Fruit fly (Drosophila melanogaster) whole organism, prepupa: ENCODE data around the gene glec.
A peak's percentile ranks its signal among the peaks of the same experiment; 100 is the strongest.

Experiments
- Blimp-1 ChIP-seq: fragments of 200-800 bp; sonication (Bioruptor generic); optimal IDR thresholded peaks from 3 replicates; lab custom pipeline; 2017; ENCODE audit warnings: missing biosample characterization, missing genetic modification characterization, mild to moderate bottlenecking, moderate library complexity, missing genetic modification reagents
- CG10669 ChIP-seq: fragments of 200-800 bp; sonication (Bioruptor generic); optimal IDR thresholded peaks from 3 replicates; lab custom pipeline; 2018; ENCODE audit warnings: missing biosample characterization, mild to moderate bottlenecking, missing genetic modification characterization, moderate library complexity
- CG11294 ChIP-seq: fragments of 200-800 bp; sonication (Bioruptor generic); IDR thresholded peaks from 2 replicates; pipeline ENCODE4 v1.3.6; 2022; ENCODE audit warnings: missing biosample characterization, missing genetic modification characterization
- CG11902 ChIP-seq: fragments of 200-800 bp; sonication (Bioruptor generic); optimal IDR thresholded peaks from 3 replicates; lab custom pipeline; 2016; ENCODE audit warnings: missing biosample characterization, missing genetic modification characterization
- CG15336 ChIP-seq: fragments of 200-800 bp; sonication (Bioruptor generic); IDR thresholded peaks from 2 replicates; pipeline ENCODE4 v1.3.6; 2022; ENCODE audit warnings: missing biosample characterization, missing genetic modification characterization
- CG3032 ChIP-seq: fragments of 200-800 bp; optimal IDR thresholded peaks from 2 replicates; lab custom pipeline; 2019; ENCODE audit warnings: missing biosample characterization, mild to moderate bottlenecking, missing genetic modification characterization, moderate library complexity
- CG32006 ChIP-seq: fragments of 200-800 bp; sonication (Bioruptor generic); optimal IDR thresholded peaks from 3 replicates; lab custom pipeline; 2017; ENCODE audit warnings: missing biosample characterization, mild to moderate bottlenecking, missing genetic modification characterization
- CG34406 ChIP-seq: fragments of 200-800 bp; sonication (Bioruptor generic); optimal IDR thresholded peaks from 3 replicates; lab custom pipeline; 2016; ENCODE audit warnings: missing biosample characterization, missing genetic modification characterization
- CG3919 ChIP-seq: fragments of 200-800 bp; sonication (Bioruptor generic); optimal IDR thresholded peaks from 3 replicates; lab custom pipeline; 2016; ENCODE audit warnings: missing biosample characterization, missing genetic modification characterization
- CG6163 ChIP-seq: fragments of 200-800 bp; sonication (Bioruptor generic); IDR thresholded peaks from 3 replicates; pipeline ENCODE4 v1.3.6; 2022; ENCODE audit warnings: missing biosample characterization, missing genetic modification characterization
- CG6276 ChIP-seq: fragments of 200-800 bp; sonication (Bioruptor generic); optimal IDR thresholded peaks from 2 replicates; lab custom pipeline; 2017; ENCODE audit warnings: missing biosample characterization, mild to moderate bottlenecking, missing genetic modification characterization
- CG6792 ChIP-seq: fragments of 200-800 bp; sonication (Bioruptor generic); optimal IDR thresholded peaks from 3 replicates; lab custom pipeline; 2016; ENCODE audit warnings: missing biosample characterization, missing genetic modification characterization
- CG6808 ChIP-seq: fragments of 200-800 bp; sonication (Bioruptor generic); optimal IDR thresholded peaks from 3 replicates; lab custom pipeline; 2017; ENCODE audit warnings: missing biosample characterization, missing genetic modification characterization, mild to moderate bottlenecking, moderate library complexity, missing genetic modification reagents
- CG6854 ChIP-seq: fragments of 200-800 bp; sonication (Bioruptor generic); optimal IDR thresholded peaks from 2 replicates; lab custom pipeline; 2017; ENCODE audit warnings: missing biosample characterization, mild to moderate bottlenecking, missing genetic modification characterization
- CG7368 ChIP-seq: fragments of 200-800 bp; sonication (Bioruptor generic); optimal IDR thresholded peaks from 3 replicates; lab custom pipeline; 2016; ENCODE audit warnings: missing biosample characterization, missing genetic modification characterization
- CG8119 ChIP-seq: fragments of 200-800 bp; sonication (Bioruptor generic); IDR thresholded peaks from 3 replicates; pipeline ENCODE4 v1.3.6; 2022; ENCODE audit warnings: missing biosample characterization, missing genetic modification characterization
- CG8319 ChIP-seq: fragments of 200-800 bp; sonication (Bioruptor generic); optimal IDR thresholded peaks from 3 replicates; lab custom pipeline; 2016; ENCODE audit warnings: missing biosample characterization, missing genetic modification characterization
- CG9139 ChIP-seq: fragments of 200-800 bp; sonication (Bioruptor generic); optimal IDR thresholded peaks from 3 replicates; lab custom pipeline; 2017; ENCODE audit warnings: missing biosample characterization, mild to moderate bottlenecking, missing genetic modification characterization
- Eip75B ChIP-seq: fragments of 200-800 bp; sonication (Bioruptor generic); optimal IDR thresholded peaks from 3 replicates; lab custom pipeline; 2016; ENCODE audit warnings: missing biosample characterization, missing genetic modification characterization
- Eip78C ChIP-seq: fragments of 200-800 bp; sonication (Bioruptor generic); peaks from one replicate; lab custom pipeline; 2016; ENCODE audit warnings: missing biosample characterization, missing genetic modification characterization
- Ets21C ChIP-seq: fragments of 200-800 bp; sonication (Bioruptor generic); optimal IDR thresholded peaks from 3 replicates; lab custom pipeline; 2016; ENCODE audit warnings: missing biosample characterization, missing genetic modification characterization
- Ets96B ChIP-seq: fragments of 200-800 bp; optimal IDR thresholded peaks from 2 replicates; lab custom pipeline; 2019; ENCODE audit warnings: missing biosample characterization, mild to moderate bottlenecking, missing genetic modification characterization, moderate library complexity
- Gug ChIP-seq: fragments of 200-800 bp; sonication (Bioruptor generic); IDR thresholded peaks from 2 replicates; pipeline ENCODE4 v1.3.6; 2022; ENCODE audit warnings: missing biosample characterization, missing genetic modification characterization
- Hr38 ChIP-seq: sonication (Bioruptor generic); optimal IDR thresholded peaks from 2 replicates; lab custom pipeline; 2016; ENCODE audit warnings: missing biosample characterization, missing genetic modification characterization
- Hr4 ChIP-seq: fragments of 200-800 bp; sonication (Bioruptor generic); optimal IDR thresholded peaks from 3 replicates; lab custom pipeline; 2016; ENCODE audit warnings: missing biosample characterization, missing genetic modification characterization
- Met ChIP-seq: fragments of 200-800 bp; sonication (Bioruptor generic); optimal IDR thresholded peaks from 3 replicates; lab custom pipeline; 2016; ENCODE audit warnings: missing biosample characterization, missing genetic modification characterization
- OdsH ChIP-seq: fragments of 200-800 bp; sonication (Bioruptor generic); optimal IDR thresholded peaks from 3 replicates; lab custom pipeline; 2016; ENCODE audit warnings: missing biosample characterization, missing genetic modification characterization
- Sox102F ChIP-seq: fragments of 200-800 bp; sonication (Bioruptor generic); optimal IDR thresholded peaks from 2 replicates; lab custom pipeline; 2016; ENCODE audit warnings: missing biosample characterization, mild to moderate bottlenecking, missing genetic modification characterization
- Sox14 ChIP-seq: fragments of 200-800 bp; sonication (Bioruptor generic); optimal IDR thresholded peaks from 3 replicates; lab custom pipeline; 2016; ENCODE audit warnings: missing biosample characterization, missing genetic modification characterization
- Sox15 ChIP-seq: fragments of 200-800 bp; sonication (Bioruptor generic); optimal IDR thresholded peaks from 3 replicates; lab custom pipeline; 2016; ENCODE audit warnings: missing biosample characterization, missing genetic modification characterization
- achi ChIP-seq: fragments of 200-800 bp; sonication (Bioruptor generic); optimal IDR thresholded peaks from 3 replicates; lab custom pipeline; 2016; ENCODE audit warnings: missing biosample characterization, missing genetic modification characterization
- acj6 ChIP-seq: fragments of 200-800 bp; sonication (Bioruptor generic); optimal IDR thresholded peaks from 3 replicates; lab custom pipeline; 2016; ENCODE audit warnings: missing biosample characterization, missing genetic modification characterization
- dac ChIP-seq: fragments of 200-800 bp; sonication (Bioruptor generic); optimal IDR thresholded peaks from 2 replicates; lab custom pipeline; 2017; ENCODE audit warnings: missing biosample characterization, mild to moderate bottlenecking, missing genetic modification characterization
- dsx ChIP-seq: fragments of 200-800 bp; optimal IDR thresholded peaks from 3 replicates; lab custom pipeline; 2019; ENCODE audit warnings: missing biosample characterization, mild to moderate bottlenecking, missing genetic modification characterization, moderate library complexity; ENCODE audit not compliant: poor library complexity, severe bottlenecking
- eg ChIP-seq: fragments of 200-800 bp; sonication (Bioruptor generic); IDR thresholded peaks from 3 replicates; pipeline ENCODE4 v1.3.6; 2022; ENCODE audit warnings: missing biosample characterization, missing genetic modification characterization
- esn ChIP-seq: fragments of 200-800 bp; sonication (Bioruptor generic); optimal IDR thresholded peaks from 2 replicates; lab custom pipeline; 2016; ENCODE audit warnings: missing biosample characterization, mild to moderate bottlenecking, missing genetic modification characterization, moderate library complexity
- fd85E ChIP-seq: fragments of 200-800 bp; sonication (Bioruptor generic); optimal IDR thresholded peaks from 3 replicates; lab custom pipeline; 2016; ENCODE audit warnings: missing biosample characterization, missing genetic modification characterization
- net ChIP-seq: fragments of 200-800 bp; sonication (Bioruptor generic); optimal IDR thresholded peaks from 3 replicates; lab custom pipeline; 2016; ENCODE audit warnings: missing biosample characterization, missing genetic modification characterization
- pdm3 ChIP-seq: fragments of 200-800 bp; sonication (Bioruptor generic); optimal IDR thresholded peaks from 3 replicates; lab custom pipeline; 2016; ENCODE audit warnings: missing biosample characterization, missing genetic modification characterization
- ss ChIP-seq, 2 experiments: fragments of 200-800 bp; sonication (Bioruptor generic); optimal IDR thresholded peaks; 2 replicates in 1 of 2; 3 replicates in 1 of 2; lab custom pipeline; 2017 to 2018; ENCODE audit warnings: mild to moderate bottlenecking in 2 of 2, missing biosample characterization in 2 of 2, missing genetic modification characterization in 2 of 2, moderate library complexity in 1 of 2
- svp ChIP-seq: fragments of 200-800 bp; sonication (Bioruptor generic); peaks from one replicate; lab custom pipeline; 2016; ENCODE audit warnings: missing biosample characterization, missing genetic modification characterization
- topi ChIP-seq: fragments of 200-800 bp; sonication (Bioruptor generic); optimal IDR thresholded peaks from 3 replicates; lab custom pipeline; 2016; ENCODE audit warnings: missing biosample characterization, missing genetic modification characterization
- vri ChIP-seq: fragments of 200-800 bp; sonication (Bioruptor generic); optimal IDR thresholded peaks from 3 replicates; lab custom pipeline; 2016; ENCODE audit warnings: missing biosample characterization, mild to moderate bottlenecking, missing genetic modification characterization

The glec gene

DNA sequence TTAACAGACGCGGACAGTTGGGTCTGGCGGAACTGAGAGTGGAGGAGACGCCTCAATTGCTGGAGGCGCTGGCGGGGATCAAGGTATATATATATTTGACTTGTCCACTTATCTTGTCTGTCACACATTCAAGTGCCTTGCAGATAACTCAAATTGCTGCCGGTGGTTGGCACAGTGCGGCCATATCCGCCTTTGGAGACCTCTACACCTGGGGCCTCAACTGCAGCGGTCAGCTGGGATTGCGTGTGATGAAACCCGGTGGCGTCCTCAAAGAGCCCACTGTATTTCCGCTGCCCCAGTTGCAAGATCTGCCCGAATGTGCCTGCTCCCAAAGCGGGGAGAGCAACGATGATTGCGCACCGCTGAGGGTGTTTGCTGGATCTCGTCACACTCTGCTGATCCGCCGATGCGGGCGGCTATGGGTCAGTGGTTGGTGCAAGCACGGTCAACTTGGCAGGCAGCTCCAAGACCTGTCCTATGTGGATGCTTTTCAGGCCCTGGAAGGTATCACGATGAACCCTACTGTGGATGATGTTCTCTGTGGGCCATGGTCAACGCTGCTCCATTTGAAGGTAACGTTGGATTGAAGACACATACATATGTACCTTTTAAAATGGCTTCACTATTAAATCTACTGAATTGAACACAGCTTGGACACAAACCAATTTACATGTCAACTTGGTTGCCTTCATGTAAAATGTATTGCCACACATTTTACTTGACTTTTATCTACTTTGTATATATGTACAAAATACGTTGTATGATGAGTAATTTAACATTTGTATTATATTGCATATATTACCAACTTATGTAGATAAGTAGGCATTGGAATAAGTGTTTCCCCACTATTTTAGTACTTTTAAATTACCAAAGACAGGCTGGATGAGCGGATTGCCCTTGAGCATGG lies 32.9 kb upstream of the glec start, which contains the start of gene CG43844:
Gene CG43844, plus strand, starts transcription at position 844 of the 907 bp plus-strand sequence.
- TF ChIP-seq dac (GFP tag; lab: Kevin White, UChicago) (no peak), net (GFP tag; lab: Kevin White, UChicago) (no peak), acj6 (GFP tag; lab: Kevin White, UChicago) (peak; percentile 23), CG8319 (GFP tag; lab: Kevin White, UChicago) (no peak), CG32006 (no peak), CG11902 (GFP tag; lab: Kevin White, UChicago) (peak; percentile 9), topi (GFP tag; lab: Kevin White, UChicago) (peak; percentile 4), Hr38 (GFP tag; lab: Kevin White, UChicago) (no peak), CG10669 (GFP tag; lab: Kevin White, UChicago) (no peak), CG34406 (GFP tag; lab: Kevin White, UChicago) (peak; percentile 9), vri (peak; percentile 10), CG15336 (no peak), CG8119 (GFP tag; lab: Robert Waterston, UW) (no peak), Sox102F (GFP tag; lab: Kevin White, UChicago) (no peak), CG6792 (GFP tag; lab: Kevin White, UChicago) (no peak), Sox15 (GFP tag; lab: Kevin White, UChicago) (no peak), Sox14 (GFP tag; lab: Kevin White, UChicago) (no peak), CG6808 (GFP tag; lab: Kevin White, UChicago) (no peak), pdm3 (GFP tag; lab: Kevin White, UChicago) (no peak), CG3032 (tag; lab: Kevin White, UChicago) (no peak), dsx (GFP tag; lab: Kevin White, UChicago) (peak; percentile 83), OdsH (GFP tag; lab: Kevin White, UChicago) (peak; percentile 0), CG9139 (GFP tag; lab: Kevin White, UChicago) (no peak), CG7368 (GFP tag; lab: Kevin White, UChicago) (peak; percentile 15), Gug (GFP tag; lab: Robert Waterston, UW) (no peak), Eip75B (GFP tag; lab: Kevin White, UChicago) (no peak), Eip78C (GFP tag; lab: Kevin White, UChicago) (peak; percentile 51), esn (peak; percentile 21), Ets21C (no peak), CG6276 (GFP tag; lab: Kevin White, UChicago) (no peak), eg (GFP tag; lab: Robert Waterston, UW) (no peak), Met (GFP tag; lab: Kevin White, UChicago) (peak; percentile 23), fd85E (no peak), ss (GFP tag; optimal IDR thresholded peaks at IDR 0.05; lab: Kevin White, UChicago) (no peak), CG11294 (GFP tag; lab: Robert Waterston, UW) (no peak), Ets96B (tag; lab: Kevin White, UChicago) (no peak), achi (GFP tag; lab: Kevin White, UChicago) (no peak), Hr4 (GFP tag; lab: Kevin White, UChicago) (no peak), svp (GFP tag; lab: Kevin White, UChicago) (peak; percentile 54), CG6854 (GFP tag; lab: Kevin White, UChicago) (no peak), CG3919 (GFP tag; lab: Kevin White, UChicago) (no peak), CG6163 (0 out of 3 replicates have a peak, but pooled peaks have one; percentile 9), Blimp-1 (GFP tag; lab: Kevin White, UChicago) (no peak)
- TF ChIP-seq, all 60 proteins: peak for 13
